Worm (Caenorhabditis elegans) whole organism, L3 larva: ENCODE measurements around the gene Y50D4C.5.

Experiments used
- ama-1 ChIP-seq: fragments of 150-350 bp; optimal IDR thresholded peaks from 2 replicates; lab custom pipeline; 2018
- ceh-82 ChIP-seq: fragments of 150-350 bp; optimal IDR thresholded peaks from 2 replicates; lab custom pipeline; 2014; ENCODE audit warnings: missing biosample characterization, missing genetic modification characterization
- egl-27 ChIP-seq: sonication (generic microtip); optimal IDR thresholded peaks from 4 replicates; lab custom pipeline; 2017; ENCODE audit warnings: missing biosample characterization, missing genetic modification reagents, missing genetic modification characterization
- elt-1 ChIP-seq: fragments of 150-350 bp; optimal IDR thresholded peaks from 2 replicates; lab custom pipeline; 2014; ENCODE audit warnings: missing biosample characterization, missing genetic modification characterization
- fos-1 ChIP-seq: fragments of 150-350 bp; optimal IDR thresholded peaks from 2 replicates; lab custom pipeline; 2014; ENCODE audit warnings: missing biosample characterization, missing genetic modification characterization
- lin-39 ChIP-seq: fragments of 150-350 bp; optimal IDR thresholded peaks from 2 replicates; lab custom pipeline; 2018; ENCODE audit warnings: missing biosample characterization, missing genetic modification reagents, missing genetic modification characterization
- nhr-23 ChIP-seq: fragments of 150-350 bp; optimal IDR thresholded peaks from 2 replicates; lab custom pipeline; 2014; ENCODE audit warnings: missing biosample characterization, missing genetic modification reagents, missing genetic modification characterization
- pha-4 ChIP-seq: fragments of 150-350 bp; optimal IDR thresholded peaks from 2 replicates; lab custom pipeline; 2014; ENCODE audit warnings: missing biosample characterization, missing genetic modification reagents, missing genetic modification characterization
- ztf-4 ChIP-seq: fragments of 150-350 bp; optimal IDR thresholded peaks from 2 replicates; lab custom pipeline; 2014; ENCODE audit warnings: missing biosample characterization, missing genetic modification characterization

- TF ChIP-seq lin-39 (tag; lab: Kevin White, UChicago) = peak; percentile 21
- TF ChIP-seq ceh-82 (tag; lab: Kevin White, UChicago) = no peak
- TF ChIP-seq elt-1 = no peak
- no peak for TF ChIP-seq ama-1 (lab: Kevin White, UChicago)
- TF ChIP-seq pha-4 (tag; lab: Kevin White, UChicago) = no peak
- TF ChIP-seq ztf-4 (tag; lab: Kevin White, UChicago) = no peak
- TF ChIP-seq nhr-23 (tag; lab: Kevin White, UChicago) = no peak
- no peak for TF ChIP-seq egl-27 (tag; lab: Kevin White, UChicago)
- no peak for TF ChIP-seq fos-1 (tag; lab: Kevin White, UChicago)
These were observed 37.4 kb downstream of the Y50D4C.5 start for ce11 chrV:966164-966563.
